Worm (Caenorhabditis elegans): ENCODE data around the gene nhx-4.
"Not testable (repeated sequence)": the region's sequence is repeated elsewhere in the genome, so short reads cannot be mapped to it uniquely, and the experiment has no call there.

nhx-4 gene

ce11 chrX:6867707-6868106 lies 46.4 kb upstream of the nhx-4 start (continued):
- peak; percentile 51 for TF ChIP-seq nhr-20 (tag; optimal IDR thresholded peaks at IDR 0.05)
- no peak for TF ChIP-seq nhr-84 (tag; optimal IDR thresholded peaks at IDR 0.05)
- peak; percentile 58 for TF ChIP-seq nhr-71 (tag; optimal IDR thresholded peaks at IDR 0.05)
- TF ChIP-seq nhr-47 (tag; optimal IDR thresholded peaks at IDR 0.05): peak; percentile 47
- TF ChIP-seq mep-1 (tag; optimal IDR thresholded peaks at IDR 0.05): peak; percentile 66
- TF ChIP-seq C04F5.9 (tag; optimal IDR thresholded peaks at IDR 0.05): no peak
- TF ChIP-seq lin-35 (GFP tag; optimal IDR thresholded peaks at IDR 0.05): no peak
- TF ChIP-seq fos-1 (tag; optimal IDR thresholded peaks at IDR 0.05): no peak
- no peak for TF ChIP-seq irx-1 (tag; optimal IDR thresholded peaks at IDR 0.05)
- no peak for TF ChIP-seq lsy-2 (tag; optimal IDR thresholded peaks at IDR 0.05)
- TF ChIP-seq nhr-76 (tag; optimal IDR thresholded peaks at IDR 0.05): no peak
- no peak for TF ChIP-seq zip-4 (GFP tag; optimal IDR thresholded peaks at IDR 0.05)
- no peak for TF ChIP-seq tlp-1 (tag; optimal IDR thresholded peaks at IDR 0.05)
- TF ChIP-seq hlh-17 (GFP tag; optimal IDR thresholded peaks at IDR 0.05; ENCODE audit: borderline replicate concordance): no peak
- no peak for TF ChIP-seq tbx-2 (tag; optimal IDR thresholded peaks at IDR 0.05)
- no peak for TF ChIP-seq snpc-4 (tag; optimal IDR thresholded peaks at IDR 0.05)
- no peak for TF ChIP-seq ceh-90 (tag; optimal IDR thresholded peaks at IDR 0.05)
- no peak for TF ChIP-seq aly-2 (tag; optimal IDR thresholded peaks at IDR 0.05)
- no peak for TF ChIP-seq ama-1 (optimal IDR thresholded peaks at IDR 0.05)
- TF ChIP-seq pqm-1 (tag; optimal IDR thresholded peaks at IDR 0.05): no peak
- no peak for TF ChIP-seq unc-86 (tag; optimal IDR thresholded peaks at IDR 0.05)
- TF ChIP-seq nhr-90 (tag; optimal IDR thresholded peaks at IDR 0.05; ENCODE audit: poor library complexity): peak; percentile 66
- TF ChIP-seq nhr-19 (GFP tag; conservative IDR thresholded peaks at IDR 0.05): peak; percentile 45
- no peak for TF ChIP-seq fkh-4 (tag; optimal IDR thresholded peaks at IDR 0.05; ENCODE audit: borderline replicate concordance)
- TF ChIP-seq swsn-7 (tag; optimal IDR thresholded peaks at IDR 0.05): peak; percentile 31
- no peak for TF ChIP-seq sup-37 (GFP tag; optimal IDR thresholded peaks at IDR 0.05)
- no peak for TF ChIP-seq mab-9 (GFP tag; IDR thresholded peaks at IDR 0.05)
- no peak for TF ChIP-seq fkh-8 (tag; optimal IDR thresholded peaks at IDR 0.05)
- peak; percentile 49 for TF ChIP-seq elt-2 (tag; optimal IDR thresholded peaks at IDR 0.05)
- 0 out of 2 replicates have a peak, but pooled peaks have one; percentile 33 for TF ChIP-seq ceh-88 (GFP tag; IDR thresholded peaks at IDR 0.05)
- TF ChIP-seq lin-13 (GFP tag; optimal IDR thresholded peaks at IDR 0.05): no peak
- no peak for TF ChIP-seq ceh-8 (GFP tag; optimal IDR thresholded peaks at IDR 0.05)
- peak; percentile 54 for TF ChIP-seq xbp-1 (tag; optimal IDR thresholded peaks at IDR 0.05)
- TF ChIP-seq isw-1 (GFP tag; IDR thresholded peaks at IDR 0.05): no peak
- TF ChIP-seq alr-1 (tag; optimal IDR thresholded peaks at IDR 0.05; ENCODE audit: borderline replicate concordance): no peak

ce11 chrX:6868669-6869068 lies 45.4 kb upstream of the nhx-4 start, which contains the start of gene C53B7.6:
TSS of gene C53B7.6 (minus strand) at chrX:6868769.
- not testable (repeated sequence) for TF ChIP-seq nhr-90 (tag; optimal IDR thresholded peaks at IDR 0.05; ENCODE audit: poor library complexity); aha-1 (tag; optimal IDR thresholded peaks at IDR 0.05); C34B4.2 (tag; optimal IDR thresholded peaks at IDR 0.05)

ce11 chrX:6874723-6875122 lies 39.4 kb upstream of the nhx-4 start, which contains the start of gene F41C6.4:
TSS of gene F41C6.4 (minus strand) at chrX:6874823.
- TF ChIP-seq aha-1 (tag; optimal IDR thresholded peaks at IDR 0.05) (no peak), F16B12.6 (tag; optimal IDR thresholded peaks at IDR 0.05) (no peak), mef-2 (tag; optimal IDR thresholded peaks at IDR 0.05) (no peak), mep-1 (tag; optimal IDR thresholded peaks at IDR 0.05) (no peak), nhr-19 (GFP tag; conservative IDR thresholded peaks at IDR 0.05) (no peak), tlp-1 (tag; optimal IDR thresholded peaks at IDR 0.05) (no peak), snpc-4 (tag; optimal IDR thresholded peaks at IDR 0.05) (no peak), C34B4.2 (tag; optimal IDR thresholded peaks at IDR 0.05) (no peak), ama-1 (optimal IDR thresholded peaks at IDR 0.05) (no peak), ceh-8 (GFP tag; optimal IDR thresholded peaks at IDR 0.05) (no peak), elt-2 (tag; optimal IDR thresholded peaks at IDR 0.05) (no peak)

Measured in whole organism, L1 larva.